Worm (Caenorhabditis elegans): ENCODE data around the gene F20H11.1.

- TF ChIP-seq unc-39 (tag; optimal IDR thresholded peaks at IDR 0.05): no peak
- no peak for TF ChIP-seq mep-1 (tag; optimal IDR thresholded peaks at IDR 0.05)
- TF ChIP-seq lsy-2 (tag; optimal IDR thresholded peaks at IDR 0.05): no peak
- no peak for TF ChIP-seq mls-2 (tag; optimal IDR thresholded peaks at IDR 0.05)
- no peak for TF ChIP-seq nhr-237 (tag; optimal IDR thresholded peaks at IDR 0.05)
- TF ChIP-seq unc-62 (GFP tag; optimal IDR thresholded peaks at IDR 0.05): peak; percentile 50
Observed at ce11 chrIII:6639028-6639427, 47.1 kb upstream of the F20H11.1 start.
